Fruit fly (Drosophila melanogaster) whole organism, prepupa: ENCODE results near the gene Pcif1.

Experiments used
- CG11294 ChIP-seq: fragments of 200-800 bp; sonication (Bioruptor generic); IDR thresholded peaks from 2 replicates; pipeline ENCODE4 v1.3.6; 2022; ENCODE audit warnings: missing biosample characterization, missing genetic modification characterization
- CG11762 ChIP-seq: fragments of 200-800 bp; sonication (Bioruptor generic); optimal IDR thresholded peaks from 3 replicates; lab custom pipeline; 2016; ENCODE audit warnings: missing biosample characterization, missing genetic modification characterization; ENCODE audit not compliant: insufficient read depth
- CG11902 ChIP-seq: fragments of 200-800 bp; sonication (Bioruptor generic); optimal IDR thresholded peaks from 3 replicates; lab custom pipeline; 2016; ENCODE audit warnings: missing biosample characterization, missing genetic modification characterization
- CG1621 ChIP-seq: fragments of 200-800 bp; sonication (Bioruptor generic); optimal IDR thresholded peaks from 3 replicates; lab custom pipeline; 2018; ENCODE audit warnings: missing biosample characterization, mild to moderate bottlenecking, missing genetic modification characterization
- CG16779 ChIP-seq: fragments of 200-800 bp; sonication (Bioruptor generic); optimal IDR thresholded peaks from 3 replicates; lab custom pipeline; 2017; ENCODE audit warnings: missing biosample characterization, mild to moderate bottlenecking, missing genetic modification characterization
- CG31627 ChIP-seq: fragments of 200-800 bp; sonication (Bioruptor generic); optimal IDR thresholded peaks from 3 replicates; lab custom pipeline; 2016; ENCODE audit warnings: missing biosample characterization, missing genetic modification characterization
- CG32006 ChIP-seq: fragments of 200-800 bp; sonication (Bioruptor generic); optimal IDR thresholded peaks from 3 replicates; lab custom pipeline; 2017; ENCODE audit warnings: missing biosample characterization, mild to moderate bottlenecking, missing genetic modification characterization
- CG34406 ChIP-seq: fragments of 200-800 bp; sonication (Bioruptor generic); optimal IDR thresholded peaks from 3 replicates; lab custom pipeline; 2016; ENCODE audit warnings: missing biosample characterization, missing genetic modification characterization
- CG3919 ChIP-seq: fragments of 200-800 bp; sonication (Bioruptor generic); optimal IDR thresholded peaks from 3 replicates; lab custom pipeline; 2016; ENCODE audit warnings: missing biosample characterization, missing genetic modification characterization
- CG4318 ChIP-seq: fragments of 200-800 bp; sonication (Bioruptor generic); optimal IDR thresholded peaks from 3 replicates; lab custom pipeline; 2017; ENCODE audit warnings: missing biosample characterization, mild to moderate bottlenecking, missing genetic modification characterization
- CG6276 ChIP-seq: fragments of 200-800 bp; sonication (Bioruptor generic); optimal IDR thresholded peaks from 2 replicates; lab custom pipeline; 2017; ENCODE audit warnings: missing biosample characterization, mild to moderate bottlenecking, missing genetic modification characterization
- CG7368 ChIP-seq: fragments of 200-800 bp; sonication (Bioruptor generic); optimal IDR thresholded peaks from 3 replicates; lab custom pipeline; 2016; ENCODE audit warnings: missing biosample characterization, missing genetic modification characterization
- CG8319 ChIP-seq: fragments of 200-800 bp; sonication (Bioruptor generic); optimal IDR thresholded peaks from 3 replicates; lab custom pipeline; 2016; ENCODE audit warnings: missing biosample characterization, missing genetic modification characterization
- CG9139 ChIP-seq: fragments of 200-800 bp; sonication (Bioruptor generic); optimal IDR thresholded peaks from 3 replicates; lab custom pipeline; 2017; ENCODE audit warnings: missing biosample characterization, mild to moderate bottlenecking, missing genetic modification characterization
- Eip75B ChIP-seq: fragments of 200-800 bp; sonication (Bioruptor generic); optimal IDR thresholded peaks from 3 replicates; lab custom pipeline; 2016; ENCODE audit warnings: missing biosample characterization, missing genetic modification characterization
- Eip78C ChIP-seq: fragments of 200-800 bp; sonication (Bioruptor generic); peaks from one replicate; lab custom pipeline; 2016; ENCODE audit warnings: missing biosample characterization, missing genetic modification characterization
- Eip93F ChIP-seq: fragments of 200-800 bp; sonication (Bioruptor generic); optimal IDR thresholded peaks from 2 replicates; lab custom pipeline; 2016; ENCODE audit warnings: missing biosample characterization, mild to moderate bottlenecking, missing genetic modification characterization
- Ets21C ChIP-seq: fragments of 200-800 bp; sonication (Bioruptor generic); optimal IDR thresholded peaks from 3 replicates; lab custom pipeline; 2016; ENCODE audit warnings: missing biosample characterization, missing genetic modification characterization
- Ets96B ChIP-seq: fragments of 200-800 bp; optimal IDR thresholded peaks from 2 replicates; lab custom pipeline; 2019; ENCODE audit warnings: missing biosample characterization, mild to moderate bottlenecking, missing genetic modification characterization, moderate library complexity
- Gug ChIP-seq: fragments of 200-800 bp; sonication (Bioruptor generic); IDR thresholded peaks from 2 replicates; pipeline ENCODE4 v1.3.6; 2022; ENCODE audit warnings: missing biosample characterization, missing genetic modification characterization
- Hr39 ChIP-seq: fragments of 200-800 bp; sonication (Bioruptor generic); optimal IDR thresholded peaks from 2 replicates; lab custom pipeline; 2016; ENCODE audit warnings: missing biosample characterization, missing genetic modification characterization
- Hr4 ChIP-seq: fragments of 200-800 bp; sonication (Bioruptor generic); optimal IDR thresholded peaks from 3 replicates; lab custom pipeline; 2016; ENCODE audit warnings: missing biosample characterization, missing genetic modification characterization
- Met ChIP-seq: fragments of 200-800 bp; sonication (Bioruptor generic); optimal IDR thresholded peaks from 3 replicates; lab custom pipeline; 2016; ENCODE audit warnings: missing biosample characterization, missing genetic modification characterization
- OdsH ChIP-seq: fragments of 200-800 bp; sonication (Bioruptor generic); optimal IDR thresholded peaks from 3 replicates; lab custom pipeline; 2016; ENCODE audit warnings: missing biosample characterization, missing genetic modification characterization
- Sox102F ChIP-seq: fragments of 200-800 bp; sonication (Bioruptor generic); optimal IDR thresholded peaks from 2 replicates; lab custom pipeline; 2016; ENCODE audit warnings: missing biosample characterization, mild to moderate bottlenecking, missing genetic modification characterization
- Sox14 ChIP-seq: fragments of 200-800 bp; sonication (Bioruptor generic); optimal IDR thresholded peaks from 3 replicates; lab custom pipeline; 2016; ENCODE audit warnings: missing biosample characterization, missing genetic modification characterization
- Sox15 ChIP-seq: fragments of 200-800 bp; sonication (Bioruptor generic); optimal IDR thresholded peaks from 3 replicates; lab custom pipeline; 2016; ENCODE audit warnings: missing biosample characterization, missing genetic modification characterization
- achi ChIP-seq: fragments of 200-800 bp; sonication (Bioruptor generic); optimal IDR thresholded peaks from 3 replicates; lab custom pipeline; 2016; ENCODE audit warnings: missing biosample characterization, missing genetic modification characterization
- acj6 ChIP-seq: fragments of 200-800 bp; sonication (Bioruptor generic); optimal IDR thresholded peaks from 3 replicates; lab custom pipeline; 2016; ENCODE audit warnings: missing biosample characterization, missing genetic modification characterization
- cyc ChIP-seq: fragments of 200-800 bp; sonication (Bioruptor generic); optimal IDR thresholded peaks from 3 replicates; lab custom pipeline; 2016; ENCODE audit warnings: missing biosample characterization, missing genetic modification characterization
- dac ChIP-seq: fragments of 200-800 bp; sonication (Bioruptor generic); optimal IDR thresholded peaks from 2 replicates; lab custom pipeline; 2017; ENCODE audit warnings: missing biosample characterization, mild to moderate bottlenecking, missing genetic modification characterization
- esn ChIP-seq: fragments of 200-800 bp; sonication (Bioruptor generic); optimal IDR thresholded peaks from 2 replicates; lab custom pipeline; 2016; ENCODE audit warnings: missing biosample characterization, mild to moderate bottlenecking, missing genetic modification characterization, moderate library complexity
- fkh ChIP-seq: fragments of 200-800 bp; sonication (Bioruptor generic); optimal IDR thresholded peaks from 3 replicates; lab custom pipeline; 2017; ENCODE audit warnings: missing biosample characterization, mild to moderate bottlenecking, missing genetic modification characterization, moderate library complexity
- lz ChIP-seq: fragments of 200-800 bp; sonication (Bioruptor generic); optimal IDR thresholded peaks from 3 replicates; lab custom pipeline; 2016; ENCODE audit warnings: missing biosample characterization, missing genetic modification characterization
- net ChIP-seq: fragments of 200-800 bp; sonication (Bioruptor generic); optimal IDR thresholded peaks from 3 replicates; lab custom pipeline; 2016; ENCODE audit warnings: missing biosample characterization, missing genetic modification characterization
- pdm3 ChIP-seq: fragments of 200-800 bp; sonication (Bioruptor generic); optimal IDR thresholded peaks from 3 replicates; lab custom pipeline; 2016; ENCODE audit warnings: missing biosample characterization, missing genetic modification characterization
- salr ChIP-seq, 2 experiments: fragments of 200-800 bp; sonication (Bioruptor generic); optimal IDR thresholded peaks; 3 replicates each; lab custom pipeline; 2016 to 2018; ENCODE audit warnings: missing biosample characterization in 2 of 2, missing genetic modification characterization in 2 of 2, mild to moderate bottlenecking in 1 of 2
- spab ChIP-seq: fragments of 200-800 bp; sonication (Bioruptor generic); optimal IDR thresholded peaks from 2 replicates; lab custom pipeline; 2017; ENCODE audit warnings: missing biosample characterization, mild to moderate bottlenecking, missing genetic modification characterization, missing genetic modification reagents
- svp ChIP-seq: fragments of 200-800 bp; sonication (Bioruptor generic); peaks from one replicate; lab custom pipeline; 2016; ENCODE audit warnings: missing biosample characterization, missing genetic modification characterization
- topi ChIP-seq: fragments of 200-800 bp; sonication (Bioruptor generic); optimal IDR thresholded peaks from 3 replicates; lab custom pipeline; 2016; ENCODE audit warnings: missing biosample characterization, missing genetic modification characterization
- vri ChIP-seq: fragments of 200-800 bp; sonication (Bioruptor generic); optimal IDR thresholded peaks from 3 replicates; lab custom pipeline; 2016; ENCODE audit warnings: missing biosample characterization, mild to moderate bottlenecking, missing genetic modification characterization

The Pcif1 gene

dm6 chr3L:20834150-20834549, 48.2 kb upstream of the Pcif1 start:
- TF ChIP-seq CG9139 (GFP tag; lab: Kevin White, UChicago) (no peak), Ets96B (tag; lab: Kevin White, UChicago) (no peak), Eip78C (GFP tag; lab: Kevin White, UChicago) (peak; percentile 29)

- TF ChIP-seq vri (GFP tag; lab: Kevin White, UChicago) = peak; percentile 47
- TF ChIP-seq CG3919 (GFP tag; lab: Kevin White, UChicago) = no peak
- TF ChIP-seq cyc (GFP tag; lab: Kevin White, UChicago) = no peak
Observed at dm6 chr3L:20830361-20830760, 44.4 kb upstream of the Pcif1 start.

dm6 chr3L:20827962-20828361, 42.0 kb upstream of the Pcif1 start:
- TF ChIP-seq CG31627 (no peak), dac (GFP tag; lab: Kevin White, UChicago) (no peak), CG9139 (GFP tag; lab: Kevin White, UChicago) (no peak), CG34406 (GFP tag; lab: Kevin White, UChicago) (no peak), achi (GFP tag; lab: Kevin White, UChicago) (no peak), svp (GFP tag; lab: Kevin White, UChicago) (no peak), Ets96B (tag; lab: Kevin White, UChicago) (no peak), CG8319 (GFP tag; lab: Kevin White, UChicago) (no peak), topi (GFP tag; lab: Kevin White, UChicago) (no peak), OdsH (no peak), CG11902 (no peak), net (GFP tag; lab: Kevin White, UChicago) (no peak), pdm3 (GFP tag; lab: Kevin White, UChicago) (no peak), Hr39 (no peak), CG7368 (GFP tag; lab: Kevin White, UChicago) (no peak), CG16779 (tag; lab: Kevin White, UChicago) (no peak), Sox15 (no peak), Ets21C (GFP tag; lab: Kevin White, UChicago) (no peak), CG11294 (GFP tag; lab: Robert Waterston, UW) (no peak), cyc (GFP tag; lab: Kevin White, UChicago) (no peak)

DNA sequence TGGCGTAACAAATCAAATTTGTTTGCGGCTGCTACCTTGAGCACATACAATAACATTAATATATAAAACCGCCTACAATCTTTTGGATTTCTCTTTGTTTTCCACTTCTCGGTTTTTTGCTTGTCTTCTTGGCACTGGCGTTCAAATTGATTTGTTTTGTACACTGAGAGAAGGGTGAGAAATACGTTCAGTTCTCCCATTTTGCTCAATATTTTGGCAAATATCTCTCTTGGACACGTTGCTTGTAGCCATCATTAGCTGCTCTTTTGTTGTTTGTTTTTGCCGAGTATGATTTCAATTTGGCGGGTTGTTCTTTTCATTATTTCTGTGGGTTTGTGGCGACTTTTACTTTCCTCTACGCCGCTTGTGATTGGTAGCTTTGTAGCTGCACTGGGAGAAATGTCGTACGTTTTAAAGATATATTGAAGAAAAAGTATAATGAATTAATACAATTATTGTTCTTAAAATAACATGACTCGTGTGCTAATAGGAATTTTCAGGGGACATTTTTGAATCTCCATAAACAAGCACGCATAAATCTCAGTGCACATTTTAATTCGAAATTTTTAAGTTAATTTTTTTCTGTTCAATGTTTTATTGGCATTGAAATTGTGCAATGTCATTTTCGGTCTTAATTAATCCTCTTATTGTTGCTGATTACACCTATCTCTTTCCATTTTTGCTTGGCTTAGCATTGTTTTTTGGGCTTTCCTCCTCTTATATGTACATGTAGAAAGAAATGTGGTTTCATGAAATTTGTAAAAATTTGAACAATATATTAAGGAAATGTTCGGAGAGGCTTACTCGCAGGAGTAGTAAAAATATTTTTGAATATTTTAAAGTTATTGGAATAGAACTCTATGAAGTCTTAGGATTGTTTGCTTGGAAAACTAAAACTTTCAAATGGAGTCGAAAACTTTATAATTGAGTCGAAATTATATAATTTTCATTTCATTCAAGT, 41.2 kb upstream of the Pcif1 start:
- TF ChIP-seq Hr4 (GFP tag; lab: Kevin White, UChicago) (peak; percentile 27), CG32006 (GFP tag; lab: Kevin White, UChicago) (no peak), CG11762 (GFP tag; lab: Kevin White, UChicago) (no peak), dac (GFP tag; lab: Kevin White, UChicago) (no peak), Sox102F (GFP tag; lab: Kevin White, UChicago) (peak; percentile 15), net (GFP tag; lab: Kevin White, UChicago) (peak; percentile 22), CG16779 (tag; lab: Kevin White, UChicago) (no peak), Eip75B (GFP tag; lab: Kevin White, UChicago) (no peak), acj6 (GFP tag; lab: Kevin White, UChicago) (no peak), CG7368 (GFP tag; lab: Kevin White, UChicago) (no peak), svp (GFP tag; lab: Kevin White, UChicago) (peak; percentile 84), Eip93F (no peak), CG9139 (GFP tag; lab: Kevin White, UChicago) (no peak), spab (GFP tag; lab: Kevin White, UChicago) (no peak), fkh (GFP tag; lab: Kevin White, UChicago) (no peak), salr (GFP tag; optimal IDR thresholded peaks at IDR 0.05; lab: Kevin White, UChicago) (no peak), CG6276 (GFP tag; lab: Kevin White, UChicago) (no peak), OdsH (peak; percentile 38), CG31627 (peak; percentile 36), CG4318 (GFP tag; lab: Kevin White, UChicago) (no peak), Eip78C (GFP tag; lab: Kevin White, UChicago) (peak; percentile 53), Sox14 (no peak), Sox15 (no peak), topi (GFP tag; lab: Kevin White, UChicago) (peak; percentile 50), Met (GFP tag; lab: Kevin White, UChicago) (peak; percentile 51), esn (peak; percentile 59), lz (GFP tag; lab: Kevin White, UChicago) (peak; percentile 44), vri (GFP tag; lab: Kevin White, UChicago) (no peak), Gug (no peak), cyc (GFP tag; lab: Kevin White, UChicago) (peak; percentile 47), CG1621 (tag; lab: Kevin White, UChicago) (no peak), CG11902 (no peak), Hr39 (peak; percentile 35), CG11294 (GFP tag; lab: Robert Waterston, UW) (no peak)
